Worm (Caenorhabditis elegans): ENCODE data around the gene C45B11.8.

C45B11.8 gene

ce11 chrV:11039379-11039954 is 1.1 kb upstream of the C45B11.8 start, which contains the start of gene pak-2 (continued):
- TF ChIP-seq lin-38 (GFP tag; IDR thresholded peaks at IDR 0.05) (peak; percentile 95), zfp-3 (GFP tag; conservative IDR thresholded peaks at IDR 0.05) (no peak), ceh-20 (GFP tag; IDR thresholded peaks at IDR 0.05) (no peak), tag-97 (GFP tag; IDR thresholded peaks at IDR 0.05) (no peak), nhr-102 (tag; optimal IDR thresholded peaks at IDR 0.05) (no peak), rbr-2 (tag; optimal IDR thresholded peaks at IDR 0.05) (peak; percentile 68), mxl-2 (GFP tag; conservative IDR thresholded peaks at IDR 0.05) (no peak), D1046.2 (GFP tag; IDR thresholded peaks at IDR 0.05) (no peak), dve-1 (tag; optimal IDR thresholded peaks at IDR 0.05; ENCODE audit: insufficient read depth) (peak; percentile 74), lin-39 (tag; optimal IDR thresholded peaks at IDR 0.05) (no peak), nhr-237 (tag; optimal IDR thresholded peaks at IDR 0.05) (no peak), fos-1 (tag; optimal IDR thresholded peaks at IDR 0.05) (no peak), egl-43 (GFP tag; IDR thresholded peaks at IDR 0.05) (no peak), ceh-28 (tag; optimal IDR thresholded peaks at IDR 0.05) (no peak), ces-1 (GFP tag; optimal IDR thresholded peaks at IDR 0.05) (no peak), Y48G9A.11 (GFP tag; IDR thresholded peaks at IDR 0.05) (0 out of 2 replicates have a peak, but pooled peaks have one; percentile 45), nhr-111 (GFP tag; optimal IDR thresholded peaks at IDR 0.05) (no peak), php-3 (GFP tag; IDR thresholded peaks at IDR 0.05) (no peak), hlh-11 (tag; optimal IDR thresholded peaks at IDR 0.05) (peak; percentile 72), vab-7 (GFP tag; IDR thresholded peaks at IDR 0.05) (peak; percentile 67), ceh-44 (GFP tag; IDR thresholded peaks at IDR 0.05) (0 out of 2 replicates have a peak, but pooled peaks have one; percentile 11), nhr-42 (GFP tag; IDR thresholded peaks at IDR 0.05) (no peak), T26A8.4 (GFP tag; IDR thresholded peaks at IDR 0.05) (no peak), mxl-3 (GFP tag; optimal IDR thresholded peaks at IDR 0.05) (peak; percentile 81), nhr-11 (tag; optimal IDR thresholded peaks at IDR 0.05) (peak; percentile 71), F37D6.2 (tag; optimal IDR thresholded peaks at IDR 0.05) (peak; percentile 46), skn-1 (tag; optimal IDR thresholded peaks at IDR 0.05) (no peak), Y75B8A.6 (GFP tag; IDR thresholded peaks at IDR 0.05) (no peak), snpc-4 (tag; optimal IDR thresholded peaks at IDR 0.05) (no peak), T20F7.1 (GFP tag; optimal IDR thresholded peaks at IDR 0.05) (peak; percentile 82), spr-1 (tag; optimal IDR thresholded peaks at IDR 0.05) (no peak), nhr-41 (GFP tag; IDR thresholded peaks at IDR 0.05) (no peak), arid-1 (GFP tag; conservative IDR thresholded peaks at IDR 0.05) (no peak), zfp-2 (tag; optimal IDR thresholded peaks at IDR 0.05) (no peak), unc-39 (tag; optimal IDR thresholded peaks at IDR 0.05) (no peak), pqm-1 (tag; optimal IDR thresholded peaks at IDR 0.05) (peak; percentile 0), set-16 (GFP tag; IDR thresholded peaks at IDR 0.05) (no peak), ztf-11 (tag; optimal IDR thresholded peaks at IDR 0.05) (no peak), daf-16 (GFP tag; optimal IDR thresholded peaks at IDR 0.05) (no peak), daf-16 (tag; optimal IDR thresholded peaks at IDR 0.05) (peak; percentile 39), lin-29 (GFP tag; IDR thresholded peaks at IDR 0.05) (no peak), Y5F2A.4 (GFP tag; optimal IDR thresholded peaks at IDR 0.05) (no peak), jun-1 (tag; optimal IDR thresholded peaks at IDR 0.05) (no peak), nhr-6 (tag; optimal IDR thresholded peaks at IDR 0.05) (peak; percentile 10), R02D3.7 (tag; optimal IDR thresholded peaks at IDR 0.05) (no peak), lin-1 (GFP tag; IDR thresholded peaks at IDR 0.05) (no peak), unc-130 (GFP tag; optimal IDR thresholded peaks at IDR 0.05) (peak; percentile 91), ZK546.5 (tag; optimal IDR thresholded peaks at IDR 0.05) (no peak), mdt-29 (GFP tag; IDR thresholded peaks at IDR 0.05) (no peak), dmd-9 (GFP tag; IDR thresholded peaks at IDR 0.05) (0 out of 2 replicates have a peak, but pooled peaks have one; percentile 49), hif-1 (tag; optimal IDR thresholded peaks at IDR 0.05) (peak in 1 of 2 experiments; percentile 93)
